Worm (Caenorhabditis elegans): ENCODE results near the gene E01G6.2.

The E01G6.2 gene

DNA sequence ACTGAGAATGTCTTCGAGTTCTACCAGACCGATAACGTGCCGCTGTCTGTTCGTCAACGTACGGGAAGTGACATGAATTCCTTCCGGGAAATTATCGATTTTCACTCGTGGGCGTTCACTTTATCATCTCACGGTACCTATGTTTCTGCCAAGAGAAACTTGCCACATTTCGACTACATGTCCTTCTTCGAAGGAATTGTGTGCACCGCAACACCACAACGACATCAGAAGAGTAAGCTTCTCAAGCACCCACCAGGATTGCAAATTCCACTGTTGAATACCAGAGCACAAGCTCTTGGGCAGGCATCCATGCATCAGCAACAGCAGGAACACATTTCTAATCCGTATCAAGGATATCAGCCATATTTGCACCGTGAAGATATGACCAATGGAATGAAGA, 27.7 kb downstream of the E01G6.2 start:
- TF ChIP-seq K09A11.1 (tag; optimal IDR thresholded peaks at IDR 0.05; ENCODE audit: insufficient read depth) (no peak), ceh-30 (tag; optimal IDR thresholded peaks at IDR 0.05) (no peak), ceh-45 (GFP tag; IDR thresholded peaks at IDR 0.05) (no peak), fkh-10 (GFP tag; optimal IDR thresholded peaks at IDR 0.05) (no peak), ceh-31 (tag; optimal IDR thresholded peaks at IDR 0.05) (no peak), ceh-18 (tag; optimal IDR thresholded peaks at IDR 0.05) (no peak), sox-2 (GFP tag; IDR thresholded peaks at IDR 0.05) (no peak), pat-9 (tag; optimal IDR thresholded peaks at IDR 0.05) (no peak), T23F11.4 (GFP tag; optimal IDR thresholded peaks at IDR 0.05) (no peak), ref-2 (tag; optimal IDR thresholded peaks at IDR 0.05) (no peak), ama-1 (optimal IDR thresholded peaks at IDR 0.05) (no peak), C08G9.2 (tag; optimal IDR thresholded peaks at IDR 0.05) (no peak), Y22D7AL.16 (tag; optimal IDR thresholded peaks at IDR 0.05) (no peak), lin-11 (tag; optimal IDR thresholded peaks at IDR 0.05) (no peak), unc-42 (tag; optimal IDR thresholded peaks at IDR 0.05) (no peak), mec-3 (tag; optimal IDR thresholded peaks at IDR 0.05; ENCODE audit: borderline replicate concordance) (no peak), odd-2 (tag; optimal IDR thresholded peaks at IDR 0.05) (no peak), fkh-6 (tag; optimal IDR thresholded peaks at IDR 0.05) (no peak)

DNA sequence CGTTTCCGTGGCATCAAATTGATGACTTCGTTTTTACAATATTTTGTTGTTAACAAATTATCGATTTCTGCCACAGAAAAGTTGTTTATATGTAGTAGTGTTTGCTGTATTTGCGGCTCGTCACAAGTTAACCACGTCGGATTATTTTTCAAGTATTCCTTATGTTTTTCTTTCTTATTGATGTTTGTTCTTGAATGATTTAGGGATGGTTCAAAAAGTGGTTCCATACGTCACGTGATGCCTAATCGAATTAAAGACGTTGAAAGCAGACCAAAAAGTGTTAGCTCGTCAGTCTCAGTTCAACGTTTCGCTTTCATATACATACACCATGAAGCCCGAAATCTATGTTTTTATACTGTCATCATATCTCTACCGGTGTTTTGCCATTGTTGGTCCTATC, 29.1 kb downstream of the E01G6.2 start, which contains the start of gene lips-2:
TSS of gene lips-2 (plus strand) at position 301 of the 400 bp plus-strand sequence.
- TF ChIP-seq ceh-2 (tag; optimal IDR thresholded peaks at IDR 0.05) (no peak), unc-3 (GFP tag; conservative IDR thresholded peaks at IDR 0.05) (no peak), unc-3 (tag; optimal IDR thresholded peaks at IDR 0.05) (no peak), ahr-1 (tag; optimal IDR thresholded peaks at IDR 0.05) (no peak)

DNA sequence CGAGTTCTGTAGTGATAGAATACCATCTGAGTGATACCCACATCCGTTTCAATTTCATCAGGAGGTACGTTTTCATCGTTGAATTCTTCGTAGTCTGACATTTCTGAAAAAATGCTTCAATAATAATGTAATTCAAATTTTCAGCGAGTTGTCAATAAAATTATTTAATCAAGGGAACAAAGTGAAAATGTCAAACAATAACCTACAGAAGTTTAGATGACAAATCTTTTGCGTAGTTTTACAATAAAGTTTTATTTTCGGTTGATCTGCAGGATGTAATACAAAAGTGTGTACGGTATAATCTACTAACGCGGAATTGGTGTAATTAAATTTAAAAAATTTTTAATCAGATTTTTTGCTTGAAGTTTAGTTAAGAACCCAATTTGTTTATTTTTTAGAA, 31.8 kb downstream of the E01G6.2 start, which contains the start of gene C04B4.5:
TSS of gene C04B4.5 (minus strand) at position 101 of the 400 bp plus-strand sequence.
- TF ChIP-seq pag-3 (tag; optimal IDR thresholded peaks at IDR 0.05; ENCODE audit: borderline replicate concordance) (no peak), dmd-4 (tag; optimal IDR thresholded peaks at IDR 0.05; ENCODE audit: borderline replicate concordance) (no peak), hlh-6 (tag; optimal IDR thresholded peaks at IDR 0.05) (no peak), ceh-14 (tag; optimal IDR thresholded peaks at IDR 0.05) (no peak), pax-1 (tag; optimal IDR thresholded peaks at IDR 0.05) (no peak), ztf-16 (tag; optimal IDR thresholded peaks at IDR 0.05) (no peak), syd-9 (tag; optimal IDR thresholded peaks at IDR 0.05) (no peak), lin-11 (tag; optimal IDR thresholded peaks at IDR 0.05) (no peak), pat-9 (tag; optimal IDR thresholded peaks at IDR 0.05) (no peak), hlh-13 (GFP tag; optimal IDR thresholded peaks at IDR 0.05) (no peak), hlh-8 (tag; optimal IDR thresholded peaks at IDR 0.05) (no peak), elt-4 (tag; optimal IDR thresholded peaks at IDR 0.05) (no peak), npax-4 (tag; optimal IDR thresholded peaks at IDR 0.05) (no peak), unc-42 (tag; optimal IDR thresholded peaks at IDR 0.05) (no peak), K09A11.1 (tag; optimal IDR thresholded peaks at IDR 0.05; ENCODE audit: insufficient read depth) (no peak), unc-86 (tag; optimal IDR thresholded peaks at IDR 0.05) (no peak), F13H6.1 (tag; optimal IDR thresholded peaks at IDR 0.05) (no peak), ceh-22 (tag; optimal IDR thresholded peaks at IDR 0.05) (no peak), fkh-6 (tag; optimal IDR thresholded peaks at IDR 0.05) (no peak), ttx-3 (tag; optimal IDR thresholded peaks at IDR 0.05) (no peak)

DNA sequence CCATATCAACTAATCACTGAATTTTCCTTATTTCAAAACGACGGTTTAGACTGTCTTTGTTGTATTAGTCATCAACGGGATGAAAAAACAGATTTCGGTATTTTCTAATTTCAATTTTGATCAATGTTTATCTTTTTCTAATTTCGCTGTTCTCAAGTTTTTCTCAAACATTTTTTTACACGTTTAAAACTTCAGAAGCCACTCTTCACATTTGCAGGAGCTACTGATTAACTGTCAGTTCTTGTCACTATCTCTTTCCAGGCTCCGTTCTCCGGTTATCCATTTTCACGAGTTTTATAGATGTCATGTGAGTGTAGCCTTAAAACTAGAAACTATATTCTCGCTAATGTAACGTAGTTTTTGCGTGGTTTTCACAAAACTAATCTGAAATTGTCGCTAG, 34.1 kb downstream of the E01G6.2 start, which contains the start of gene C04B4.4:
TSS of gene C04B4.4 (plus strand) at position 301 of the 400 bp plus-strand sequence.
- no peak for TF ChIP-seq pag-3 (tag; optimal IDR thresholded peaks at IDR 0.05; ENCODE audit: borderline replicate concordance)
- TF ChIP-seq ceh-14 (tag; optimal IDR thresholded peaks at IDR 0.05), result no peak
- TF ChIP-seq elt-2 (tag; optimal IDR thresholded peaks at IDR 0.05), result no peak
- TF ChIP-seq pax-1 (tag; optimal IDR thresholded peaks at IDR 0.05), result no peak
- TF ChIP-seq mec-3 (tag; optimal IDR thresholded peaks at IDR 0.05; ENCODE audit: borderline replicate concordance), result no peak
- no peak for TF ChIP-seq syd-9 (tag; optimal IDR thresholded peaks at IDR 0.05)
- TF ChIP-seq ceh-19 (GFP tag; optimal IDR thresholded peaks at IDR 0.05), result no peak
- TF ChIP-seq zip-5 (tag; optimal IDR thresholded peaks at IDR 0.05), result no peak
- no peak for TF ChIP-seq ceh-45 (GFP tag; IDR thresholded peaks at IDR 0.05)
- no peak for TF ChIP-seq ets-4 (tag; optimal IDR thresholded peaks at IDR 0.05)
- no peak for TF ChIP-seq odd-2 (tag; optimal IDR thresholded peaks at IDR 0.05)
- no peak for TF ChIP-seq hlh-13 (GFP tag; optimal IDR thresholded peaks at IDR 0.05)
- TF ChIP-seq tbx-2 (tag; optimal IDR thresholded peaks at IDR 0.05), result no peak
- no peak for TF ChIP-seq ceh-22 (tag; optimal IDR thresholded peaks at IDR 0.05)
- no peak for TF ChIP-seq lin-11 (tag; optimal IDR thresholded peaks at IDR 0.05)
- no peak for TF ChIP-seq Y22D7AL.16 (tag; optimal IDR thresholded peaks at IDR 0.05)
- no peak for TF ChIP-seq ahr-1 (tag; optimal IDR thresholded peaks at IDR 0.05)
- no peak for TF ChIP-seq fax-1 (tag; optimal IDR thresholded peaks at IDR 0.05)
